Worm (Caenorhabditis elegans) whole organism, mixed stage, embryonic: ENCODE results near the gene srsx-38.

Experiments used
- M03D4.4 ChIP-seq: sonication (generic microtip); optimal IDR thresholded peaks from 2 replicates; lab custom pipeline; 2017; ENCODE audit warnings: mild to moderate bottlenecking, missing genetic modification characterization, missing compliant biosample characterization
- bed-3 ChIP-seq: fragments of 200-800 bp; sonication (Bioruptor generic); optimal IDR thresholded peaks from 3 replicates; lab custom pipeline; 2018; ENCODE audit warnings: mild to moderate bottlenecking, missing genetic modification characterization, moderate library complexity, missing compliant biosample characterization
- blmp-1 ChIP-seq: fragments of 150-350 bp; optimal IDR thresholded peaks from 2 replicates; lab custom pipeline; 2014; ENCODE audit warnings: missing biosample characterization, missing genetic modification characterization
- ceh-39 ChIP-seq: fragments of 150-350 bp; optimal IDR thresholded peaks from 2 replicates; lab custom pipeline; 2014; ENCODE audit warnings: missing biosample characterization, missing genetic modification characterization
- ceh-43 ChIP-seq: fragments of 200-800 bp; sonication (Bioruptor generic); optimal IDR thresholded peaks from 2 replicates; lab custom pipeline; 2018; ENCODE audit warnings: mild to moderate bottlenecking, missing genetic modification characterization, moderate library complexity, missing compliant biosample characterization
- ceh-83 ChIP-seq: fragments of 200-800 bp; sonication (Bioruptor generic); optimal IDR thresholded peaks from 2 replicates; lab custom pipeline; 2018; ENCODE audit warnings: mild to moderate bottlenecking, missing genetic modification characterization, missing compliant biosample characterization
- ces-1 ChIP-seq: fragments of 150-350 bp; optimal IDR thresholded peaks from 2 replicates; lab custom pipeline; 2014; ENCODE audit warnings: missing biosample characterization, missing genetic modification reagents, missing genetic modification characterization
- cnd-1 ChIP-seq: fragments of 200-800 bp; sonication (Bioruptor generic); optimal IDR thresholded peaks from 2 replicates; lab custom pipeline; 2018; ENCODE audit warnings: mild to moderate bottlenecking, missing genetic modification characterization, missing compliant biosample characterization
- drap-1 ChIP-seq: fragments of 200-800 bp; sonication (Bioruptor generic); optimal IDR thresholded peaks from 3 replicates; lab custom pipeline; 2018; ENCODE audit warnings: mild to moderate bottlenecking, missing genetic modification characterization, missing compliant biosample characterization
- elt-1 ChIP-seq: sonication (generic microtip); optimal IDR thresholded peaks from 2 replicates; lab custom pipeline; 2017; ENCODE audit warnings: missing genetic modification characterization, mild to moderate bottlenecking, missing compliant biosample characterization, antibody characterized with exemption, moderate library complexity, borderline replicate concordance; ENCODE audit not compliant: insufficient read depth
- elt-3 ChIP-seq: fragments of 150-350 bp; optimal IDR thresholded peaks from 2 replicates; lab custom pipeline; 2014; ENCODE audit warnings: missing biosample characterization, missing genetic modification characterization
- flh-1 ChIP-seq: fragments of 200-800 bp; sonication (Bioruptor generic); optimal IDR thresholded peaks from 2 replicates; lab custom pipeline; 2018; ENCODE audit warnings: mild to moderate bottlenecking, missing genetic modification characterization, moderate library complexity, missing compliant biosample characterization
- ham-2 ChIP-seq: fragments of 200-800 bp; sonication (Bioruptor generic); optimal IDR thresholded peaks from 2 replicates; lab custom pipeline; 2018; ENCODE audit warnings: mild to moderate bottlenecking, missing genetic modification characterization, missing compliant biosample characterization
- lin-13 ChIP-seq: fragments of 150-350 bp; optimal IDR thresholded peaks from 2 replicates; lab custom pipeline; 2014; ENCODE audit warnings: missing biosample characterization, missing genetic modification characterization
- lin-32 ChIP-seq: fragments of 200-800 bp; sonication (Bioruptor generic); optimal IDR thresholded peaks from 2 replicates; lab custom pipeline; 2018; ENCODE audit warnings: mild to moderate bottlenecking, missing genetic modification characterization, missing compliant biosample characterization
- lsy-2 ChIP-seq: fragments of 150-350 bp; optimal IDR thresholded peaks from 2 replicates; lab custom pipeline; 2014; ENCODE audit warnings: missing biosample characterization, missing genetic modification characterization
- mep-1 ChIP-seq: fragments of 150-350 bp; optimal IDR thresholded peaks from 2 replicates; lab custom pipeline; 2017; ENCODE audit warnings: missing biosample characterization, missing genetic modification reagents, missing genetic modification characterization, inconsistent platforms
- mls-2 ChIP-seq: sonication (generic microtip); optimal IDR thresholded peaks from 2 replicates; lab custom pipeline; 2016; ENCODE audit warnings: mild to moderate bottlenecking, missing genetic modification characterization, moderate library complexity, missing compliant biosample characterization
- nhr-12 ChIP-seq: fragments of 150-350 bp; optimal IDR thresholded peaks from 2 replicates; lab custom pipeline; 2014; ENCODE audit warnings: missing biosample characterization, missing genetic modification characterization
- nhr-2 ChIP-seq: fragments of 150-350 bp; optimal IDR thresholded peaks from 2 replicates; lab custom pipeline; 2014; ENCODE audit warnings: missing biosample characterization, missing genetic modification characterization
- nhr-237 ChIP-seq: fragments of 150-350 bp; optimal IDR thresholded peaks from 2 replicates; lab custom pipeline; 2014; ENCODE audit warnings: missing biosample characterization, missing genetic modification characterization
- nhr-28 ChIP-seq: fragments of 150-350 bp; optimal IDR thresholded peaks from 2 replicates; lab custom pipeline; 2014; ENCODE audit warnings: missing biosample characterization, missing genetic modification characterization
- nhr-76 ChIP-seq: sonication (generic microtip); optimal IDR thresholded peaks from 2 replicates; lab custom pipeline; 2017; ENCODE audit warnings: missing biosample characterization, missing genetic modification characterization
- pha-4 ChIP-seq: fragments of 150-350 bp; optimal IDR thresholded peaks from 2 replicates; lab custom pipeline; 2018; ENCODE audit warnings: missing biosample characterization, missing genetic modification reagents, missing genetic modification characterization
- sem-2 ChIP-seq: fragments of 200-800 bp; sonication (Bioruptor generic); optimal IDR thresholded peaks from 2 replicates; lab custom pipeline; 2018; ENCODE audit warnings: mild to moderate bottlenecking, missing genetic modification characterization, missing compliant biosample characterization
- snpc-4 ChIP-seq: fragments of 150-350 bp; optimal IDR thresholded peaks from 2 replicates; lab custom pipeline; 2014; ENCODE audit warnings: missing biosample characterization, missing genetic modification characterization
- sptf-1 ChIP-seq: sonication (generic microtip); optimal IDR thresholded peaks from 2 replicates; lab custom pipeline; 2017; ENCODE audit warnings: mild to moderate bottlenecking, missing genetic modification characterization, moderate library complexity, missing compliant biosample characterization
- tbx-8 ChIP-seq: fragments of 200-800 bp; sonication (Bioruptor generic); optimal IDR thresholded peaks from 2 replicates; lab custom pipeline; 2018; ENCODE audit warnings: mild to moderate bottlenecking, missing genetic modification characterization, moderate library complexity, missing compliant biosample characterization
- unc-120 ChIP-seq: sonication (generic microtip); optimal IDR thresholded peaks from 2 replicates; lab custom pipeline; 2017; ENCODE audit warnings: missing genetic modification characterization, missing compliant biosample characterization; ENCODE audit not compliant: poor library complexity, severe bottlenecking
- unc-39 ChIP-seq: fragments of 150-350 bp; optimal IDR thresholded peaks from 2 replicates; lab custom pipeline; 2014; ENCODE audit warnings: missing biosample characterization, missing genetic modification characterization
- unc-62 ChIP-seq: fragments of 150-350 bp; optimal IDR thresholded peaks from 2 replicates; lab custom pipeline; 2014; ENCODE audit warnings: missing biosample characterization, missing genetic modification reagents, missing genetic modification characterization
- zip-8 ChIP-seq: fragments of 150-350 bp; optimal IDR thresholded peaks from 2 replicates; lab custom pipeline; 2014; ENCODE audit warnings: missing biosample characterization, missing genetic modification characterization
- ztf-11 ChIP-seq: fragments of 150-350 bp; optimal IDR thresholded peaks from 2 replicates; lab custom pipeline; 2014; ENCODE audit warnings: missing biosample characterization, missing genetic modification characterization

Gene srsx-38

ce11 chrV:15781086-15781485 is 26.2 kb downstream of the srsx-38 start, which contains the start of gene T26E4.2:
Gene T26E4.2, plus strand, starts transcription at chrV:15781386.
- no peak for TF ChIP-seq M03D4.4 (tag; lab: Kevin White, UChicago)
- no peak for TF ChIP-seq ztf-11
- no peak for TF ChIP-seq cnd-1 (tag; lab: Kevin White, UChicago)
- TF ChIP-seq elt-1 (tag; lab: Kevin White, UChicago), result no peak
- TF ChIP-seq unc-120, result no peak
- TF ChIP-seq nhr-2, result no peak
- no peak for TF ChIP-seq ceh-39
- TF ChIP-seq, all 35 proteins: peak for 0

DNA sequence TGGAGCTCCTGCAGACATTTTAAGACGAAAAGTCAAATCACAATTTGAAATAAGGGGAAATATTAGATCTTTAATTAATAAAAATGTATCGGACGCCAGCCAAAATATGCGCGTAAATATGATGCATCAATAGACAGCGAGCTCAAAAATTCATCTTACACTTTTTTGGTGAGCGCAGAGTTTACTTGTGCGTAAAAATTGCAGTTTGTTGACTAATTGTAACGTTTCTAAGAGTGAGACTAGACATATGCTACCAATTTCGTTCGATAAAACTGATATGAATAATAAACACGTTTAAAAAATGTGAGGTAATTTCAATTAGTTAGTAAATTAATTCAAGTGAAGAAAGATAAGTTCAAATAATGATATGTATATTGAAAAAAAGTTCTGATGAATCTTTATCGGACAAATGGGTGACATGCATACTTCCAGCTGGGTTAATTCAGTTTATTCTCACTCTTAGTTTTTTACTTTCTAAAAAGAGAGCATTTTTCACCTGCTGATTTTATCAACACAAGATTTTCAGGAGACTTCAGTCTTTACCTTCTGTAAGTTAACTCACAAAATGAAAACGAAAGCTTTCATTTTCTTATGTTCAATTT is 28.1 kb downstream of the srsx-38 start, which contains the start of the genes nhr-285 and irld-52:
Gene nhr-285, minus strand, starts transcription at position 101 of the 602 bp plus-strand sequence.
Gene irld-52, plus strand, starts transcription at position 552 of the 602 bp plus-strand sequence.
- TF ChIP-seq lin-13 (tag; lab: Kevin White, UChicago) (no peak), ceh-43 (GFP tag; lab: Kevin White, UChicago) (no peak), snpc-4 (tag; lab: Kevin White, UChicago) (no peak), sem-2 (GFP tag; lab: Kevin White, UChicago) (no peak), mep-1 (tag; lab: Kevin White, UChicago) (no peak), ceh-83 (GFP tag; lab: Kevin White, UChicago) (no peak)

DNA sequence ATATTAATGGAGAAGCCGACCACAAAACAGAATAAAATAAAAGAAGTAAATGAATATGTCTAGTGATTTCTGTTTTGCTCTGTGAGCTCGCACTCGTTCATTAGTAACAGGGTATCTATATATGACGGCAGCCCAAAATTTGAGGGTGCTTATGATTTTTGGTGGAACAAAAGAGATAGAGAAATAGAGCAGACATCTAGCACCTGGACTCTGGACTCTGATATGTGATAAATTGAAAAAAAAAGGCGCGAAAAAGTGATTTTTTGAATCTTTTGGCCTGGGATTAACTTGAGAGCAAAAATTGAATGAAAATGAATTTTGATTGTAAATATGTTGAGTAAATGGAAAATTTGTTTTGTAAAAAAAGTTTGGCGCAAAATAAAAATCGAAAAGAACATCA is 30.7 kb downstream of the srsx-38 start, which contains the start of gene nhr-283:
Gene nhr-283, minus strand, starts transcription at position 101 of the 400 bp plus-strand sequence.
- TF ChIP-seq nhr-12 (tag; lab: Kevin White, UChicago) (no peak), nhr-2 (no peak), nhr-237 (tag; lab: Kevin White, UChicago) (no peak), nhr-28 (no peak), unc-39 (tag; lab: Kevin White, UChicago) (no peak), mep-1 (tag; lab: Kevin White, UChicago) (no peak), elt-1 (tag; lab: Kevin White, UChicago) (no peak), unc-62 (GFP tag; lab: Kevin White, UChicago) (no peak)

DNA sequence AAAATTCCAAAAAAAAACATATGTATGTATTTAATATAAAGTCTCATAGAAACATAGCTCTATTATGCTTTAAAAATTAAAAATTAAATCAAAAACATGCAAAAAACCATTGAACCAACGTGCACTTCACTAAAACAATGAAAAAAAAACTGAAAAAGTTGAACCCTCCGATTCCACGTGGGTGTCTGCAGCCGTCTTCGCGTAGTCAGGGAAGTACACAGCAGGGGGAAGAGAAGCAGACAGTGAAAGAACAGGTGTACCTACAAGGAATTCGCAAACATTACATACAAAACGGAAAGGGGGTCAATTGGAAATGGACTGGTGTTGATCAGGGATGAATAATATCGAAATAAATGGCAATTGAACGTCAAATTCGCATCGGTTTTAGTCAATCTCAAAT is 33.4 kb downstream of the srsx-38 start:
- TF ChIP-seq nhr-76 (tag; lab: Kevin White, UChicago), result no peak
- no peak for TF ChIP-seq nhr-12 (tag; lab: Kevin White, UChicago)
- TF ChIP-seq pha-4 (tag; lab: Kevin White, UChicago), result no peak
- TF ChIP-seq nhr-28, result no peak
- TF ChIP-seq mep-1 (tag; lab: Kevin White, UChicago), result no peak
- TF ChIP-seq flh-1, result no peak

ce11 chrV:15773141-15773540 is 34.2 kb downstream of the srsx-38 start, which contains the start of gene nhr-60:
Gene nhr-60, minus strand, starts transcription at chrV:15773241.
- TF ChIP-seq elt-3 (tag; lab: Kevin White, UChicago), result no peak
- TF ChIP-seq, all 35 proteins: peak for 0

- TF ChIP-seq mep-1 (tag; lab: Kevin White, UChicago) (no peak), ces-1 (GFP tag; lab: Kevin White, UChicago) (no peak), ceh-39 (no peak), unc-62 (GFP tag; lab: Kevin White, UChicago) (no peak), blmp-1 (tag; lab: Kevin White, UChicago) (no peak), flh-1 (no peak), pha-4 (tag; lab: Kevin White, UChicago) (no peak), drap-1 (no peak), zip-8 (tag; lab: Kevin White, UChicago) (no peak), lsy-2 (no peak)
These were observed 38.2 kb downstream of the srsx-38 start, which contains the start of gene F57A10.4 for ce11 chrV:15769072-15769471. Gene F57A10.4, plus strand, starts transcription at chrV:15769438.

ce11 chrV:15766122-15766594 is 41.2 kb downstream of the srsx-38 start, which contains the start of the genes haf-3 and F57A10.2:
Gene haf-3, minus strand, starts transcription at chrV:15766172.
Gene F57A10.2, plus strand, starts transcription at chrV:15766575.
- no peak for TF ChIP-seq snpc-4 (tag; lab: Kevin White, UChicago)
- TF ChIP-seq zip-8 (tag; lab: Kevin White, UChicago), result no peak
- TF ChIP-seq cnd-1 (tag; lab: Kevin White, UChicago), result no peak
- peak; percentile 43 for TF ChIP-seq ceh-39
- no peak for TF ChIP-seq elt-3 (tag; lab: Kevin White, UChicago)
- no peak for TF ChIP-seq mls-2 (tag; lab: Kevin White, UChicago)
- TF ChIP-seq lin-13 (tag; lab: Kevin White, UChicago), result peak; percentile 85
- TF ChIP-seq blmp-1 (tag; lab: Kevin White, UChicago), result no peak
- TF ChIP-seq nhr-12 (tag; lab: Kevin White, UChicago), result no peak
- TF ChIP-seq bed-3, result no peak
- TF ChIP-seq lin-32 (GFP tag; lab: Kevin White, UChicago), result no peak
- no peak for TF ChIP-seq sem-2 (GFP tag; lab: Kevin White, UChicago)
- peak; percentile 79 for TF ChIP-seq drap-1
- no peak for TF ChIP-seq nhr-2
- TF ChIP-seq nhr-237 (tag; lab: Kevin White, UChicago), result peak; percentile 82
- TF ChIP-seq M03D4.4 (tag; lab: Kevin White, UChicago), result peak; percentile 46
- no peak for TF ChIP-seq nhr-28
- no peak for TF ChIP-seq ceh-43 (GFP tag; lab: Kevin White, UChicago)
- peak; percentile 11 for TF ChIP-seq elt-1 (tag; lab: Kevin White, UChicago)
- TF ChIP-seq tbx-8 (GFP tag; lab: Kevin White, UChicago), result no peak
- TF ChIP-seq ztf-11, result no peak
- TF ChIP-seq sptf-1 (tag; lab: Kevin White, UChicago), result peak; percentile 74
- peak; percentile 77 for TF ChIP-seq lsy-2
- TF ChIP-seq unc-39 (tag; lab: Kevin White, UChicago), result no peak
- TF ChIP-seq ham-2, result no peak
- TF ChIP-seq ceh-83 (GFP tag; lab: Kevin White, UChicago), result no peak
